Worm (Caenorhabditis elegans): ENCODE data around the gene unc-77.

DNA sequence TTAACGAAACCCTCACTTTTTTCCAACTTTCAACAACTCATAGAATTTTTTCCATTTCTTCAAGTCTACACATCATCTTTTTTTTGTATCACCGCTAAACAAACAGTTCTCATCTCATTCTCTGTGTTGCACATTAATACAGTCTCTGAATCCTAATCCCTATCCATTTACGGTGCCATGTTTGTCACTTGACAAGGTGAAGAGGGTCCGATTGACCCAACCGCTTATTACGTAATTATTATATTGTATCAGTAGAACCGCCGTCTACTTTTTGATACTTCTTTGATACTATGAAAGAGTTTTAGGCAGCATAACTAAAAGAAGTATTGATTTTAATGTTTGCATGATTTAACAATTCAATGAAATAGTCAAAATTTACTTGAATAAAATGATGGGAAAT lies 49.0 kb downstream of the unc-77 start:
- TF ChIP-seq ama-1 (optimal IDR thresholded peaks at IDR 0.05) (no peak), nhr-23 (tag; optimal IDR thresholded peaks at IDR 0.05) (no peak), alr-1 (tag; optimal IDR thresholded peaks at IDR 0.05) (no peak), nhr-77 (tag; optimal IDR thresholded peaks at IDR 0.05) (no peak)

Data from whole organism, L2 larva.